Worm (Caenorhabditis elegans): Measurements from ENCODE around the gene R02E4.1.

The R02E4.1 gene

DNA sequence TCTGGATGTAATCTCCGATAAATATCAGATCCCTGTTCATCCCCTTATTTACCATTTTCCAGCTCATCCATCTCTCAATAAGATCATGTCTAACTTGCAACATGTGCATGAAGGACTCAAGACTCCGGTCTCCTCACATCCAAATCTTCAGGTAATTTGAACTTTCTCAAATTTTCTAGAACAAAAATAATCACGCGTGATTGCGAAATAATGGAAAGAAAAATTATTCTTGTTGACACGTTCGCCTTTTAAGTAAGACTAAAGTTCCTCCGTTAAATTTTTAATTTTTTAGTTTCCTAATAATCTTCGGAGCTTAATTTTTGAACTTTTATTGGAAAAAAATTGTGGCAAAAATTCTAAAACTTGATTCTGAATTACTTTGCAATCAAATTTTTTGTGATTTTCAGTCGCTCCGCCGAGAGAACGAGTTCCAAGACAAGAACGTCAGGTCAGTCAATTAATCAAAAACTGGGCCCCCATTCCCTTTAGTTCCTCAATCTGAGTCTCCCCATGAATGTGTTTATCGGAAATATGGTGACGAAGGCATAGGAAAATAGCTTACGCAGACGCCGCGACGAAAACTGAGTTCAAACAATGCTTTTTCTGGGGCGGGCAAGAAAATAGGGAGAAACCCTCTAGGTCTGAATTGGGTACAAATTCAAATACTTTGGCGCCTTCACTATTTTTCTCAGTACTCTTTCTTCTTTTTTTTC, 33.3 kb upstream of the R02E4.1 start (continued):
- TF ChIP-seq dve-1 (tag; optimal IDR thresholded peaks at IDR 0.05; ENCODE audit: insufficient read depth) (peak; percentile 30), saeg-2 (GFP tag; IDR thresholded peaks at IDR 0.05) (no peak), ceh-20 (GFP tag; IDR thresholded peaks at IDR 0.05) (0 out of 2 replicates have a peak, but pooled peaks have one; percentile 10)

DNA sequence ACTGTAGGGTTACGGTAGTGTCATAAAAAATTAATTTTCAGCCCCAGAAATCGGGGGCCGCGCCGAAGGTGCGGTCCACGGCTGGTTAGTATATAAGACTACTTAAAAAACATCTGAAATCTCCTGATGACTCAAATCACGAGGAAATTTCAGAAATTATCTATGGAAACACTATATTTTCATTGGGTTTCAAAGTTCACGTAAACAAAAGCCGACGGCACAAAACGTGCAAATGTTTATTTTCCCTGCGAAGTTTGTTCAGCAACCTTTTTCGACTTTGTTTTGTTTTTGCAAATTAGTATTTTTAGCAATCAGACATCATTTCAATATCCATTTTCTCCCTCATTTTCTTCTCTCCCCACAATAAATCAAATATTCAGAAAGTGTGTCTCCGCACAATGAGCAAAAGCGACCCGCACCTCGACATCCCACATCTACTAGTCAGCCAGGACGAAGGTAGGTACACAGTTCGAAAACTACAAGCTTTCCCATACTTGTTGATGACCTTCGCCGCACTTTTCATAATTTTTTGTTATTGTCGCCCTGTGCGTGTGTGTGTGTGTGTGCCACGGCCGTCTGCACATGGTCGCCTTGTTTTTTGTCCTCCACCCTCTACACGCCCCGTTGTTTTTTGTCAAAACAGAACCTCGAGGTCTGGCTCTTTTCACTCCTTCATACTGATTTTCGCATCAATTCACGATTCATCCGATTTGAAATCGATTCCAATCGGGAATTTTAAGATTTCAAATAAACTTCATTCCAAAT, 32.4 kb upstream of the R02E4.1 start:
- TF ChIP-seq ztf-7 (tag; optimal IDR thresholded peaks at IDR 0.05) (no peak), hlh-30 (tag; optimal IDR thresholded peaks at IDR 0.05; ENCODE audit: insufficient read depth) (peak; percentile 63), fkh-10 (GFP tag; optimal IDR thresholded peaks at IDR 0.05) (no peak), mdl-1 (tag; optimal IDR thresholded peaks at IDR 0.05) (peak in 1 of 2 experiments; percentile 43), aha-1 (tag) (peak; percentile 93), T26A8.4 (GFP tag; IDR thresholded peaks at IDR 0.05) (0 out of 2 replicates have a peak, but pooled peaks have one; percentile 8), daf-16 (GFP tag; optimal IDR thresholded peaks at IDR 0.05) (no peak), daf-16 (tag; optimal IDR thresholded peaks at IDR 0.05) (peak; percentile 53), mxl-3 (GFP tag; optimal IDR thresholded peaks at IDR 0.05) (peak; percentile 46), nhr-42 (GFP tag; IDR thresholded peaks at IDR 0.05) (0 out of 2 replicates have a peak, but pooled peaks have one; percentile 17), ZK337.2 (GFP tag; IDR thresholded peaks at IDR 0.05) (no peak), hlh-11 (tag; optimal IDR thresholded peaks at IDR 0.05) (peak; percentile 12)

ce11 chrX:4134855-4135254, 30.5 kb upstream of the R02E4.1 start, which contains the start of gene ZK470.2:
TSS of gene ZK470.2 (plus strand) at chrX:4135155.
- TF ChIP-seq egl-43 (GFP tag; IDR thresholded peaks at IDR 0.05) = no peak
- TF ChIP-seq lir-3 (tag; optimal IDR thresholded peaks at IDR 0.05) = no peak
- TF ChIP-seq hlh-30 (tag; optimal IDR thresholded peaks at IDR 0.05; ENCODE audit: insufficient read depth) = no peak
- TF ChIP-seq unc-62 (GFP tag; optimal IDR thresholded peaks at IDR 0.05 in 1 of 2) = peak in 1 of 2 experiments; percentile 72
- TF ChIP-seq unc-62 (tag; optimal IDR thresholded peaks at IDR 0.05) = no peak

DNA sequence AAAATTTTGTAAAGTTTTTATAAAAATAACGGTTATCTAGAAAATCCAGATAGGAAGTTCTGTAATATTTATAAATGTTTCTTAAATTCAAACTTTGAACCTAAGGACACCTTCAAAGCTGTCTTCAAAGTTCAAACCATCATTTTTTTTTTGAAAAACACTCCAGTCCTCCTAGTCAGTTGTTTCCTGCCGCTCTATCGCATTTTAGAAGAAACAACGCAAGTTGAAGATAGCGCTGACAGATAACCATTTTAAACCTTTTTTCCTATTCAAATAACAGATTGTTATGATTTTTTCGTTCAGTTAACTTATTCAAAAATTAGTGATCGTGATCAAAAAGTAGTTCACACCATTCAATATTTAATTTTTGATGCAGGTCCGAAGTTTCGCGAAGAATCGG, 29.0 kb upstream of the R02E4.1 start:
- TF ChIP-seq dve-1 (tag; optimal IDR thresholded peaks at IDR 0.05; ENCODE audit: insufficient read depth) (peak; percentile 21), lin-38 (GFP tag; IDR thresholded peaks at IDR 0.05) (no peak), nhr-28 (tag; optimal IDR thresholded peaks at IDR 0.05) (peak; percentile 37), daf-16 (GFP tag; optimal IDR thresholded peaks at IDR 0.05) (no peak), daf-16 (tag; optimal IDR thresholded peaks at IDR 0.05) (peak; percentile 27), vab-7 (GFP tag; IDR thresholded peaks at IDR 0.05) (no peak), pqm-1 (tag; optimal IDR thresholded peaks at IDR 0.05) (peak; percentile 70)

ce11 chrX:4132243-4132642, 27.9 kb upstream of the R02E4.1 start:
- peak; percentile 38 for TF ChIP-seq dpl-1 (GFP tag; optimal IDR thresholded peaks at IDR 0.05)
- TF ChIP-seq zip-11 (GFP tag; IDR thresholded peaks at IDR 0.05) = no peak
- TF ChIP-seq dve-1 (tag; optimal IDR thresholded peaks at IDR 0.05; ENCODE audit: insufficient read depth) = peak; percentile 20
- TF ChIP-seq cey-2 (tag; optimal IDR thresholded peaks at IDR 0.05; ENCODE audit: borderline replicate concordance, insufficient read depth) = peak; percentile 81
- TF ChIP-seq lsy-2 (tag; optimal IDR thresholded peaks at IDR 0.05) = peak; percentile 16 to 70
- TF ChIP-seq aha-1 (tag) = peak; percentile 91
- 0 out of 2 replicates have a peak, but pooled peaks have one; percentile 25 for TF ChIP-seq tra-1 (GFP tag; IDR thresholded peaks at IDR 0.05)
- no peak for TF ChIP-seq ztf-11 (tag; optimal IDR thresholded peaks at IDR 0.05)
- TF ChIP-seq gei-8 (GFP tag; optimal IDR thresholded peaks at IDR 0.05) = peak; percentile 1
- TF ChIP-seq nhr-11 (tag; optimal IDR thresholded peaks at IDR 0.05) = peak; percentile 7
- peak; percentile 89 for TF ChIP-seq hlh-11 (tag; optimal IDR thresholded peaks at IDR 0.05)
- TF ChIP-seq nhr-28 (tag; optimal IDR thresholded peaks at IDR 0.05) = peak; percentile 60
- TF ChIP-seq ceh-20 (GFP tag; IDR thresholded peaks at IDR 0.05) = peak; percentile 48; the same call in 1 of the 2 replicates
- peak in 1 of 2 experiments; percentile 79 for TF ChIP-seq mdl-1 (tag; optimal IDR thresholded peaks at IDR 0.05)
- TF ChIP-seq dmd-6 (GFP tag; IDR thresholded peaks at IDR 0.05) = peak; percentile 34; the same call in 1 of the 2 replicates
- peak; percentile 37 for TF ChIP-seq mep-1 (tag; optimal IDR thresholded peaks at IDR 0.05)
- TF ChIP-seq daf-19 (GFP tag; conservative IDR thresholded peaks at IDR 0.05) = no peak
- TF ChIP-seq mxl-3 (GFP tag; optimal IDR thresholded peaks at IDR 0.05) = peak; percentile 97
- no peak for TF ChIP-seq arid-1 (GFP tag; conservative IDR thresholded peaks at IDR 0.05)
- TF ChIP-seq hlh-30 (tag; optimal IDR thresholded peaks at IDR 0.05; ENCODE audit: insufficient read depth) = peak; percentile 87
- TF ChIP-seq nhr-42 (GFP tag; IDR thresholded peaks at IDR 0.05) = no peak
- TF ChIP-seq nhr-10 (tag; optimal IDR thresholded peaks at IDR 0.05) = peak; percentile 48
- no peak for TF ChIP-seq ces-1 (GFP tag; optimal IDR thresholded peaks at IDR 0.05)
- no peak for TF ChIP-seq T26A8.4 (GFP tag; IDR thresholded peaks at IDR 0.05)
- no peak for TF ChIP-seq skn-1 (tag; optimal IDR thresholded peaks at IDR 0.05)
- TF ChIP-seq aly-2 (tag; optimal IDR thresholded peaks at IDR 0.05) = no peak
